Fruit fly (Drosophila melanogaster): ENCODE data around the gene eff.

eff gene

DNA sequence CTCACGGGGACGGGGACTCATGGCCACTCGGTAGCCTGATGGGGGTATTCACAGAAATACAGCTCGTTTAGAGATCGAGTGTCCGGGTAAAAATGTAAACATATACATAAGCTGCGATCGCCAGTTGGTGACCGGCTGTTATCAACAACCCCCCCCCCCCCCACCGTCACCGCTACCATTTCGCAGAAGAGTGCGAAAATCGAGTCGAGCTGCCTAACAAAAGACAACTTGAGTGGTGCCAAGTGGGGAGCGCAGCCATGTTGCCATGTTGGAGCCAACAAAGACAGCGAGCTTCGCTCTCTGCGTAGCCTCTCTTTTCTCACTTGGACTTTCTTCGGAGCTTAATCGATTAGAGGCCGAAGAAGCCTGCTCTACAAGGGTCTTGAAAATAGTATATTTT lies 10.5 kb downstream of the eff start:
- TF ChIP-seq tj (GFP tag; optimal IDR thresholded peaks at IDR 0.05) (peak; percentile 25), CG14711 (tag; optimal IDR thresholded peaks at IDR 0.05) (no peak)

DNA sequence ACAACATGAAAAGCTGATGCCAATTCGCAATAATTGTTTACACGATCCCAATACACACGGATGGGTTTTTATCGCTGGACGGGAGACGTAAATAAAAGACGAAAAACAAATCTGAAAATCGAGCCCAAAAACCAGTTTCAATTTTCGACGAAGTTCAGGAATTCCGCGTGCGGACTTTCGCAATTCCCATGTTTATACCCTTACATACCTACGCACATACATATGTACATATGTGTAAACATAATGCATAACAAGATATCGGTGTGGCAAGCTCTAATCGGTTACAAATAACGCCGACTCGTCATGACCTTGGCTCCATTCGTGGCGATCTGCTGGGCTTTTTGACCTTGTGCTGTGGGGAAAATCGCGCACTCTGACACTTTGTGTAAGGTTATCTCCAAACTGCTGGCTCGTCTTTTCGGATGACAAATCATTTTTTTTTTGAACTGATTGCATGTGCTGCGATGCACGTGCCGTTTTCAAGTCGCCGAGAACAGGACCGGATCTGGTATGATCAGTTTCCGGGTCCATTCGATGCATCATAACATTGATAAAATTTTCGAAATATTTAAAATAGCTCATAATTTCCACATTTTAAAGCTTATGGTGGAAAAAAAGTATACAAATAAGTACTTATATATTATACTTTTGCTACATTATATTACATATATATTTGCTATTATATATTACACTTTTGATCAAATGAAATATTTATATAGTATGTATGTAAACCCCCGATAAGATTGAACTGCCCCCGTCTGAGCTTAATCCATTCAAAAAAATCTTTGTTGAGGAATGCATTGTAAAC lies 11.2 kb downstream of the eff start:
- TF ChIP-seq toe (GFP tag; optimal IDR thresholded peaks at IDR 0.05) (no peak), CG1620 (GFP tag; optimal IDR thresholded peaks at IDR 0.05) (no peak), cic (GFP tag; optimal IDR thresholded peaks at IDR 0.05) (no peak), Clk (GFP tag; optimal IDR thresholded peaks at IDR 0.05) (no peak), CG12768 (GFP tag; optimal IDR thresholded peaks at IDR 0.05) (no peak), CG7101 (tag; optimal IDR thresholded peaks at IDR 0.05) (peak; percentile 33), Mnt (GFP tag; optimal IDR thresholded peaks at IDR 0.05) (no peak), CG7045 (GFP tag; optimal IDR thresholded peaks at IDR 0.05) (no peak), CG11617 (GFP tag; optimal IDR thresholded peaks at IDR 0.05) (no peak), kay (GFP tag; ENCODE audit: borderline replicate concordance) (peak; percentile 7), CG33017 (tag; optimal IDR thresholded peaks at IDR 0.05) (peak; percentile 8), bab1 (GFP tag; optimal IDR thresholded peaks at IDR 0.05) (no peak), CG14711 (tag; optimal IDR thresholded peaks at IDR 0.05) (peak; percentile 32), pad (GFP tag; optimal IDR thresholded peaks at IDR 0.05) (no peak), cnc (optimal IDR thresholded peaks at IDR 0.05) (peak in 1 of 2 experiments; percentile 41), ovo (GFP tag; optimal IDR thresholded peaks at IDR 0.05) (no peak), CG5204 (GFP tag; optimal IDR thresholded peaks at IDR 0.05) (no peak), tj (GFP tag; optimal IDR thresholded peaks at IDR 0.05) (no peak), Hr96 (GFP tag; optimal IDR thresholded peaks at IDR 0.05) (no peak), Crg-1 (GFP tag; optimal IDR thresholded peaks at IDR 0.05) (no peak)

DNA sequence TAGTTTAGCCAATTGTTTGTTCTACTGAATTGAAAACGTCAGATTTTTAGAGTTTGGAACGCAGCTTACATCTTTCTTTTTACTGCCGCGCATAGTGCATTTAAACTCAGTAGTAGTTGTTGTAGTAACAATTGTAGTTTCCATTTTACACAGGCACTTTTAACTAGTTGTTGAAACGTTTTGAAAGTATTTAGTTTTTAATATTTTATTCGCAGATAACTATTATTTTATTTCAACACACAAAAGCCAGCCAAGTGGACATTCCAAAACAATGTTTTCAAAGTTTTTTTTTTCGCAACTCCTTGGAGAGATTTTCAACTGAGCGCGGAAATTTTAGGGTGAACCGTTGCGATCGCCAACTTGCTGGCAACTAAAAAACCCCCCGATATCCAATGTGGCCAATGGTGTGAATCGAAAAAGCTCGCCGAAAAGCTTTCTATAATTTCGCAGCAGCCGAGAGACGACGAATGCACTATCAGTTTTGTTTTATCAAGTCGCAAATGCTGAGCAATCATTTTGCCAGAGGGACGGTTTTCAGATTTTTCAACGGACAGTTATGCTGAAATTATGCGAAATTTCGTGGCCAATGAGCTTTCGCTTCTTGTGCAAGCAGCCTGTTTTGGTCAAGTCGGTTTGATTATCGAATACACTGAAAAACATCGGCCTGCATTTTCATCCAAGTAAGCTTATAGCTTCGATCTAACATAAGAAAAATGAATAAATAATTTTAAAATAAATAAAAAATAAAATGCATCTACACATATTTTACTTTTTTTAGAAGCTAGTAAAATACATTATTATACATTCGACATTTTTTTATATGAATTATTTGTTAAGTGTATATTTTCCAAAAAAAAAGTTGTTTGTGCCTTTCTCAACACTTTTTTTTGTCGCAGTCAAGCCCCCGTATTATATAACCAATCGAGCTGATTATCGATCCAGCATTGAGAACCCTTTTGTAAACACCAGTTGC lies 12.1 kb downstream of the eff start:
- TF ChIP-seq pad (GFP tag; optimal IDR thresholded peaks at IDR 0.05) (no peak), kay (GFP tag; ENCODE audit: borderline replicate concordance) (peak; percentile 63), CG5204 (GFP tag; optimal IDR thresholded peaks at IDR 0.05) (no peak), CG7045 (GFP tag; optimal IDR thresholded peaks at IDR 0.05) (peak; percentile 18), bab1 (GFP tag; optimal IDR thresholded peaks at IDR 0.05) (peak; percentile 45), CG11617 (GFP tag; optimal IDR thresholded peaks at IDR 0.05) (peak; percentile 27), Clk (GFP tag; optimal IDR thresholded peaks at IDR 0.05) (no peak), CG33017 (tag; optimal IDR thresholded peaks at IDR 0.05) (no peak), Mnt (GFP tag; optimal IDR thresholded peaks at IDR 0.05) (no peak), Hr96 (GFP tag; optimal IDR thresholded peaks at IDR 0.05) (no peak), CG14711 (tag; optimal IDR thresholded peaks at IDR 0.05) (peak; percentile 45), CG7101 (tag; optimal IDR thresholded peaks at IDR 0.05) (peak; percentile 1), cnc (optimal IDR thresholded peaks at IDR 0.05) (no peak), ovo (GFP tag; optimal IDR thresholded peaks at IDR 0.05) (no peak), Crg-1 (GFP tag; optimal IDR thresholded peaks at IDR 0.05) (no peak), CG1620 (GFP tag; optimal IDR thresholded peaks at IDR 0.05) (no peak), CG12768 (GFP tag; optimal IDR thresholded peaks at IDR 0.05) (no peak), toe (GFP tag; optimal IDR thresholded peaks at IDR 0.05) (no peak), cic (GFP tag; optimal IDR thresholded peaks at IDR 0.05) (no peak), tj (GFP tag; optimal IDR thresholded peaks at IDR 0.05) (peak; percentile 80)

DNA sequence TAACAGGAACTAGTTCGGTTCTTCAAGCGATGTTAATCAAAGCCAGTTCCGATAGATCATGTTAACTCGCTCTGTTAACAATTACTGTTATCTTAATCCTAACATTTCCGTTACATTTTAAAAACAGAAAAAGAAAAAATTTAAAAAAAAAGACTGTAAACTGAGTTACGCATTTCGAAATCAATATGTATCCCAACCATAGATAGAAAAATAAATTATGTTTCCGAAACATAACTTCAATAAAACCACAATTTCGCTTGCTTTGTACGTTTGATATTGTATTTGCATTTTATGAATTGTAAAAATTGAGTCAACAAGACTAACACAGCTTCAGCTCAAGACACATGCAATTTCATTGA lies 16.6 kb downstream of the eff start:
- peak; percentile 15 for TF ChIP-seq kay (GFP tag; ENCODE audit: borderline replicate concordance)
- no peak for TF ChIP-seq cic (GFP tag; optimal IDR thresholded peaks at IDR 0.05)

DNA sequence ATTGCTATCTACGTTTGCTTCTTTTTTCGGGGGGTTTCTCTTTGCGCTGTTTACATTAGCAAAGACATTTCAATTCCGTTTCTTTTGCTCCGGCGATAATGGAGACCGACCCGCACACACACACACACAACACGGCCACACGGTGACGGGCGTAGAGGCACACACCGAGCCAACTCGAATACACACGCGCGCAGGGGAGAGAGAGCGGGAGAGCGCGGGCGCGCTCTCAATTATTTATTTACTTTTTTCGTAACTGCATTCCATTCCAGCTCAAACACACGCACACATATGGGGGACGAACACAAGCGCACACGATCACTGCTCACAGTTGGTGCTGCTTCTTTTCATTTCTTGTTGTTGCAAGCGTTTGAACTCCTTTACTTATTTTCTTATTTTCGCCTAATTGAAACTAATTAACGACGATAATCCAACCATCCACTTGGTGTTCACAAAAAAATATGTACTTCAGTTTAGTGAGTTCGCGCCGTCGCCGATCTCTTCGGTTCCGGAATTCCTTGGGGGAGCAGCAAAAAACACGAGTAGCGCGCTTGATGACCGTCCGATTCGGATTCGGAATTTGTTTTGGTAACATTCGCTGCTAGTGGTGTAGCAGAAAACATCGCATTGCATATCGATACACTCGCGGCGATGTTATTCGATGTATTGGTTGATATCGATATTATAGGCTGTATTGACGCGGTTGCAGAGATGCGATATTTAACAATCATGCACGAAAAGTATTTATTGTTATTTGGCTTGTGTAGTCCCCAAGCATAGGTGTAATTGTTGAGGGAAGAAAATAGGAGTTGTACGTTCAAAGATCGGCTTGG lies 17.2 kb downstream of the eff start, which contains the start of gene kibra:
Gene kibra, minus strand, starts transcription at position 591 of the 830 bp plus-strand sequence.
- TF ChIP-seq CG12768 (GFP tag; optimal IDR thresholded peaks at IDR 0.05) (peak; percentile 62), pad (GFP tag; optimal IDR thresholded peaks at IDR 0.05) (peak; percentile 86), cic (GFP tag; optimal IDR thresholded peaks at IDR 0.05) (peak; percentile 54), tj (GFP tag; optimal IDR thresholded peaks at IDR 0.05) (peak; percentile 63), Mnt (GFP tag; optimal IDR thresholded peaks at IDR 0.05) (peak; percentile 83), kay (GFP tag; ENCODE audit: borderline replicate concordance) (no peak), bab1 (GFP tag; optimal IDR thresholded peaks at IDR 0.05) (peak; percentile 52), CG5204 (GFP tag; optimal IDR thresholded peaks at IDR 0.05) (no peak), CG1620 (GFP tag; optimal IDR thresholded peaks at IDR 0.05) (peak; percentile 53), Clk (GFP tag; optimal IDR thresholded peaks at IDR 0.05) (peak; percentile 55), Hr96 (GFP tag; optimal IDR thresholded peaks at IDR 0.05) (peak; percentile 62), CG11617 (GFP tag; optimal IDR thresholded peaks at IDR 0.05) (peak; percentile 60), CG7045 (GFP tag; optimal IDR thresholded peaks at IDR 0.05) (peak; percentile 43), ovo (GFP tag; optimal IDR thresholded peaks at IDR 0.05) (peak; percentile 22), CG14711 (tag; optimal IDR thresholded peaks at IDR 0.05) (peak; percentile 49), Crg-1 (GFP tag; optimal IDR thresholded peaks at IDR 0.05) (peak; percentile 5), CG7101 (tag; optimal IDR thresholded peaks at IDR 0.05) (peak; percentile 50), CG33017 (tag; optimal IDR thresholded peaks at IDR 0.05) (peak; percentile 55), cnc (optimal IDR thresholded peaks at IDR 0.05) (no peak), toe (GFP tag; optimal IDR thresholded peaks at IDR 0.05) (peak; percentile 67)

Data from whole organism, adult.